Fruit fly (Drosophila melanogaster): Measurements from ENCODE around the gene dnt.

Gene dnt

DNA sequence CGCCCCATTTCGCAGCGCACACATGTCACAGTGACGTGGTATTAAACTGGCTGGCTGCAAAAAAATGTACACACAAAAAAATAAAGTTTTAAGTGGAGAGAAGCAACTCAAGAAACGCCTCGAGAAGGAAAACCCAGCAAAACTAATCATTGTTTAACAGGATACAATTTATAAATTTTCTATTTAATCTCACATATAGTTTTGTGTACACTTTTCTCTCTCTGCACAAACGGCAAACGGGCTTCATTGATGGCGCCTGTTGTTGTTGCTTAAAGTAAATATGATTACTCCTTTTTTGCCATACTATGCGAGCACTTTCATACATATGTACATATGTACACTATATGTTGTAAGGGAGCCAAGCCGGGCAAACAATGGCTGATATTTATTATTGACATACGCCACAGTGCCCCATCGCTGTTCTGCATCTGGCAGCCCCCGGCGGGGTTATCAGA, 5.0 kb downstream of the dnt start (continued):
- TF ChIP-seq CG12744 (GFP tag; optimal IDR thresholded peaks at IDR 0.05) = peak; percentile 61
- no peak for TF ChIP-seq CG8281 (tag; optimal IDR thresholded peaks at IDR 0.05)
- TF ChIP-seq dysf (GFP tag; IDR thresholded peaks at IDR 0.05) = 0 out of 3 replicates have a peak, but pooled peaks have one; percentile 30
- TF ChIP-seq onecut (GFP tag; IDR thresholded peaks at IDR 0.05) = no peak
- TF ChIP-seq CG4617 (GFP tag; optimal IDR thresholded peaks at IDR 0.05; ENCODE audit: borderline replicate concordance) = no peak
- peak; percentile 11 for TF ChIP-seq CG18764 (GFP tag; optimal IDR thresholded peaks at IDR 0.05)
- no peak for TF ChIP-seq CG9876 (GFP tag; optimal IDR thresholded peaks at IDR 0.05)
- peak in 1 of 2 experiments; percentile 7 for TF ChIP-seq Hr78 (GFP tag; optimal IDR thresholded peaks at IDR 0.05)
- no peak for TF ChIP-seq CG14860 (GFP tag; IDR thresholded peaks at IDR 0.05; ENCODE audit: partially characterized antibody)
- peak; percentile 49 for TF ChIP-seq unpg (GFP tag; optimal IDR thresholded peaks at IDR 0.05)
- peak; percentile 61 for TF ChIP-seq zfh1 (GFP tag; IDR thresholded peaks at IDR 0.05)
- TF ChIP-seq CG11456 (GFP tag; IDR thresholded peaks at IDR 0.05) = no peak
- TF ChIP-seq MBD-R2 (GFP tag; IDR thresholded peaks at IDR 0.05) = no peak
- TF ChIP-seq CG3726 (GFP tag; IDR thresholded peaks at IDR 0.05) = peak; percentile 53; the same call in 1 of the 3 replicates
- TF ChIP-seq hbn (GFP tag; IDR thresholded peaks at IDR 0.05; ENCODE audit: partially characterized antibody) = no peak
- peak; percentile 37 for TF ChIP-seq HHEX (GFP tag; optimal IDR thresholded peaks at IDR 0.05)
- no peak for TF ChIP-seq Dek (tag; optimal IDR thresholded peaks at IDR 0.05)
- TF ChIP-seq ERR (GFP tag; optimal IDR thresholded peaks at IDR 0.05) = no peak
- TF ChIP-seq CG4360 (GFP tag; IDR thresholded peaks at IDR 0.05) = peak; percentile 70
- TF ChIP-seq CG10959 (GFP tag; IDR thresholded peaks at IDR 0.05) = 0 out of 2 replicates have a peak, but pooled peaks have one; percentile 52
- peak; percentile 64 for TF ChIP-seq CG17361 (GFP tag; IDR thresholded peaks at IDR 0.05)
- no peak for TF ChIP-seq h (optimal IDR thresholded peaks at IDR 0.05)
- TF ChIP-seq Aef1 (GFP tag; IDR thresholded peaks at IDR 0.05) = no peak
- peak; percentile 59 for TF ChIP-seq tin (GFP tag; optimal IDR thresholded peaks at IDR 0.05)
- TF ChIP-seq sens-2 (GFP tag; IDR thresholded peaks at IDR 0.05) = peak; percentile 70; the same call in 1 of the 2 replicates
- peak; percentile 40 for TF ChIP-seq dm (GFP tag; optimal IDR thresholded peaks at IDR 0.05)
- TF ChIP-seq stwl (tag; optimal IDR thresholded peaks at IDR 0.05) = no peak
- 0 out of 2 replicates have a peak, but pooled peaks have one; percentile 23 for TF ChIP-seq CG14014 (GFP tag; IDR thresholded peaks at IDR 0.05)
- TF ChIP-seq disco-r (GFP tag; optimal IDR thresholded peaks at IDR 0.05) = no peak
- no peak for TF ChIP-seq CG15073 (GFP tag; optimal IDR thresholded peaks at IDR 0.05)
- TF ChIP-seq Neu2 (GFP tag; optimal IDR thresholded peaks at IDR 0.05; ENCODE audit: borderline replicate concordance) = no peak
- TF ChIP-seq gfzf (GFP tag; optimal IDR thresholded peaks at IDR 0.05) = no peak
- peak; percentile 16 for TF ChIP-seq Side (GFP tag; optimal IDR thresholded peaks at IDR 0.05)
- TF ChIP-seq Hmr (GFP tag; optimal IDR thresholded peaks at IDR 0.05) = peak; percentile 32
- TF ChIP-seq mirr (GFP tag; optimal IDR thresholded peaks at IDR 0.05) = no peak
- no peak for TF ChIP-seq slbo (GFP tag; IDR thresholded peaks at IDR 0.05)
- TF ChIP-seq Drgx (GFP tag; IDR thresholded peaks at IDR 0.05) = peak; percentile 92
- peak; percentile 43; the same call in 1 of the 2 replicates for TF ChIP-seq CG10366 (GFP tag; IDR thresholded peaks at IDR 0.05)
- no peak for TF ChIP-seq Rfx (GFP tag; IDR thresholded peaks at IDR 0.05)
- TF ChIP-seq pfk (GFP tag; optimal IDR thresholded peaks at IDR 0.05) = no peak
- TF ChIP-seq Hr51 (GFP tag; optimal IDR thresholded peaks at IDR 0.05) = peak in 1 of 2 experiments; percentile 34
- TF ChIP-seq Xbp1 (GFP tag; optimal IDR thresholded peaks at IDR 0.05) = peak; percentile 70
- TF ChIP-seq CG34422 (GFP tag; IDR thresholded peaks at IDR 0.05) = peak; percentile 27; the same call in 1 of the 3 replicates
- peak; percentile 25 for TF ChIP-seq lilli (GFP tag; optimal IDR thresholded peaks at IDR 0.05)
- TF ChIP-seq CG4424 (GFP tag; optimal IDR thresholded peaks at IDR 0.05) = peak; percentile 62
- TF ChIP-seq ewg (GFP tag; optimal IDR thresholded peaks at IDR 0.05) = peak; percentile 53
- peak; percentile 14; the same call in 1 of the 2 replicates for TF ChIP-seq lmd (GFP tag; IDR thresholded peaks at IDR 0.05)
- TF ChIP-seq Oli (tag; optimal IDR thresholded peaks at IDR 0.05) = peak; percentile 68
- no peak for TF ChIP-seq sna (GFP tag; IDR thresholded peaks at IDR 0.05; ENCODE audit: partially characterized antibody)
- no peak for TF ChIP-seq Jarid2 (GFP tag; optimal IDR thresholded peaks at IDR 0.05)

Data from whole organism, embryonic.